Worm (Caenorhabditis elegans): ENCODE data around the gene F22H10.6.

DNA sequence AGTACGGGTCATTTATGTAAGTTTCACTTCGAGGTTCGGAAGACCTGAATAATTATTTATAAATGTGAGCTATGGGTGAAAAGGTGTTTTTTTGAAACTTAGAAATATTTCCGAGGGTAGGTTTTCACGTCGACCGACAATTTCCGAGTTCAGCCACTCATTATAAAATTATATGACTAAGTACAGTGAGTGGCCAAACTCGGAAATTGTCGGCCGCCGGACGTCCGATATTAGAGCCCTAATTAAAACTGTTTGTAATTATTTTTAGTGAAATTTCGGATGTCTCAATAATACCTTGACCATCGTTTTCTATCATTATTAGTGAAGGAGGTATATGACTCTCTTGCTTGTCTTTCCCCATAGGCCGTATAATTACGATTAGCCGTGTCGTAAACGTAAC lies 23.6 kb downstream of the F22H10.6 start:
- TF ChIP-seq unc-39 (tag; optimal IDR thresholded peaks at IDR 0.05) (no peak), unc-62 (GFP tag; optimal IDR thresholded peaks at IDR 0.05) (no peak)

Measured in whole organism, L2 larva.